Worm (Caenorhabditis elegans) whole organism, young adult: Measurements from ENCODE around the gene spig-9.

Source experiments
- ceh-58 ChIP-seq: fragments of 200-800 bp; sonication (Bioruptor generic); IDR thresholded peaks from 2 replicates; pipeline ENCODE4 v1.3.6; 2022; ENCODE audit warnings: missing genetic modification characterization, missing compliant biosample characterization
- chd-7 ChIP-seq: sonication (generic microtip); optimal IDR thresholded peaks from 2 replicates; lab custom pipeline; 2016; ENCODE audit warnings: mild to moderate bottlenecking, missing genetic modification characterization, moderate library complexity, missing compliant biosample characterization
- dox-1 ChIP-seq: fragments of 200-800 bp; sonication (Bioruptor generic); IDR thresholded peaks from 2 replicates; pipeline ENCODE4 v1.3.6; 2022; ENCODE audit warnings: missing genetic modification reagents, missing genetic modification characterization, missing compliant biosample characterization
- egl-44 ChIP-seq: fragments of 200-800 bp; sonication (Bioruptor generic); IDR thresholded peaks from 2 replicates; pipeline ENCODE4 v1.3.6; 2022; ENCODE audit warnings: missing genetic modification reagents, missing genetic modification characterization, missing compliant biosample characterization
- nfyb-1 ChIP-seq: fragments of 200-800 bp; sonication (Bioruptor generic); IDR thresholded peaks from 2 replicates; pipeline ENCODE4 v1.3.6; 2022; ENCODE audit warnings: missing genetic modification reagents, missing genetic modification characterization, missing compliant biosample characterization
- pha-4 ChIP-seq: fragments of 150-350 bp; sonication (generic microtip); optimal IDR thresholded peaks from 2 replicates; lab custom pipeline; 2014; ENCODE audit warnings: missing biosample characterization, missing genetic modification reagents, missing genetic modification characterization
- sea-2 ChIP-seq: fragments of 200-800 bp; sonication (Bioruptor generic); IDR thresholded peaks from 2 replicates; pipeline ENCODE4 v1.3.6; 2022; ENCODE audit warnings: missing genetic modification characterization, missing compliant biosample characterization
- snpc-1.1 ChIP-seq: sonication (generic microtip); optimal IDR thresholded peaks from 2 replicates; lab custom pipeline; 2017; ENCODE audit warnings: missing genetic modification characterization, mild to moderate bottlenecking, missing compliant biosample characterization, antibody characterized with exemption, moderate library complexity, missing genotype, missing genetic modification reagents; ENCODE audit not compliant: insufficient read depth
- snpc-3.4 ChIP-seq: sonication (generic microtip); optimal IDR thresholded peaks from 2 replicates; lab custom pipeline; 2017; ENCODE audit warnings: missing genetic modification characterization, mild to moderate bottlenecking, missing compliant biosample characterization, antibody characterized with exemption, moderate library complexity, missing genotype, missing genetic modification reagents
- snpc-4 ChIP-seq, 5 experiments: fragments of 150-350 bp in 1 of 5; sonication (generic microtip) in 4 of 5; optimal IDR thresholded peaks; 2 replicates each; lab custom pipeline; 2014 to 2018; ENCODE audit warnings: missing genetic modification characterization in 5 of 5, missing biosample characterization in 3 of 5, antibody characterized with exemption in 2 of 5, mild to moderate bottlenecking in 2 of 5, missing compliant biosample characterization in 2 of 5, missing genotype in 2 of 5, moderate library complexity in 2 of 5, missing genetic modification reagents in 1 of 5
- unc-130 ChIP-seq: sonication (generic microtip); optimal IDR thresholded peaks from 2 replicates; lab custom pipeline; 2016; ENCODE audit warnings: missing genetic modification reagents, missing genetic modification characterization, missing compliant biosample characterization

- TF ChIP-seq egl-44 (GFP tag; lab: Robert Waterston, UW) (0 out of 2 replicates have a peak, but pooled peaks have one; percentile 61), ceh-58 (GFP tag; lab: Robert Waterston, UW) (no peak), sea-2 (GFP tag; lab: Robert Waterston, UW) (no peak), snpc-1.1 (no peak), pha-4 (no peak), chd-7 (tag; lab: Kevin White, UChicago) (peak; percentile 97), unc-130 (no peak), snpc-3.4 (tag; lab: Kevin White, UChicago) (no peak), dox-1 (peak; percentile 80), snpc-4 (GFP tag; optimal IDR thresholded peaks at IDR 0.05; lab: Kevin White, UChicago) (no peak), snpc-4 (tag; optimal IDR thresholded peaks at IDR 0.05; lab: Kevin White, UChicago) (peak in 2 of 4 experiments; percentile 28 to 51), nfyb-1 (peak; percentile 91)
These were observed 46.9 kb upstream of the spig-9 start for ce11 chrV:13658577-13658976.
